Fruit fly (Drosophila melanogaster): Measurements from ENCODE around the gene Phlpp.

Phlpp gene

dm6 chr2L:19051534-19052100 is 7.3 kb upstream of the Phlpp start, which contains the start of gene Rpn3 (continued):
- TF ChIP-seq sima (GFP tag; optimal IDR thresholded peaks at IDR 0.05) (peak; percentile 17), Lim3 (GFP tag; IDR thresholded peaks at IDR 0.05) (peak; percentile 94), Side (GFP tag; optimal IDR thresholded peaks at IDR 0.05) (peak; percentile 83), CG11398 (GFP tag; optimal IDR thresholded peaks at IDR 0.05) (peak; percentile 51), CG5180 (GFP tag; optimal IDR thresholded peaks at IDR 0.05) (no peak), CG2129 (GFP tag; IDR thresholded peaks at IDR 0.05; ENCODE audit: partially characterized antibody) (peak; percentile 28; the same call in 1 of the 2 replicates), CG3847 (GFP tag; IDR thresholded peaks at IDR 0.05) (peak; percentile 67), CG9817 (tag; optimal IDR thresholded peaks at IDR 0.05) (peak; percentile 67), CG5245 (GFP tag; optimal IDR thresholded peaks at IDR 0.05) (peak; percentile 62), stc (GFP tag; IDR thresholded peaks at IDR 0.05) (peak; percentile 73), CG30431 (GFP tag; optimal IDR thresholded peaks at IDR 0.05) (peak; percentile 44), ab (GFP tag; optimal IDR thresholded peaks at IDR 0.05) (peak; percentile 12), CG9876 (GFP tag; optimal IDR thresholded peaks at IDR 0.05) (peak; percentile 64), otp (GFP tag; IDR thresholded peaks at IDR 0.05) (peak; percentile 78), Atf3 (GFP tag; optimal IDR thresholded peaks at IDR 0.05) (peak; percentile 76)

- TF ChIP-seq C15 (GFP tag; IDR thresholded peaks at IDR 0.05) (no peak), CG13775 (GFP tag; optimal IDR thresholded peaks at IDR 0.05) (no peak), CG33557 (GFP tag; optimal IDR thresholded peaks at IDR 0.05) (no peak), Pdp1 (GFP tag; optimal IDR thresholded peaks at IDR 0.05) (no peak), CG12659 (GFP tag; optimal IDR thresholded peaks at IDR 0.05) (peak; percentile 68), HmgZ (tag; optimal IDR thresholded peaks at IDR 0.05) (peak; percentile 15), CTCF (GFP tag; optimal IDR thresholded peaks at IDR 0.05) (peak; percentile 37), HLH3B (GFP tag; IDR thresholded peaks at IDR 0.05) (no peak), CG17361 (GFP tag; IDR thresholded peaks at IDR 0.05) (peak; percentile 23; the same call in 1 of the 3 replicates), stwl (tag; optimal IDR thresholded peaks at IDR 0.05) (peak; percentile 51), Dp (GFP tag; optimal IDR thresholded peaks at IDR 0.05) (peak; percentile 93), ATbp (GFP tag; optimal IDR thresholded peaks at IDR 0.05) (no peak), insv (GFP tag; optimal IDR thresholded peaks at IDR 0.05) (peak in 1 of 2 experiments; percentile 32), rib (GFP tag; IDR thresholded peaks at IDR 0.05) (peak; percentile 69; the same call in 1 of the 2 replicates), CG13287 (GFP tag; IDR thresholded peaks at IDR 0.05; ENCODE audit: partially characterized antibody) (peak; percentile 54), dm (GFP tag; optimal IDR thresholded peaks at IDR 0.05) (peak; percentile 60), kni (GFP tag; optimal IDR thresholded peaks at IDR 0.05) (peak; percentile 92), Sry-δ (GFP tag; optimal IDR thresholded peaks at IDR 0.05) (peak; percentile 52), CG17829 (tag; optimal IDR thresholded peaks at IDR 0.05) (peak; percentile 23), hkb (optimal IDR thresholded peaks at IDR 0.05) (peak; percentile 73), hkb (GFP tag; IDR thresholded peaks at IDR 0.05) (no peak), Sin3A (optimal IDR thresholded peaks at IDR 0.05) (peak; percentile 88), klu (GFP tag; IDR thresholded peaks at IDR 0.05) (peak; percentile 39; the same call in 1 of the 2 replicates), trem (tag; optimal IDR thresholded peaks at IDR 0.05) (peak; percentile 90), CG33213 (GFP tag; optimal IDR thresholded peaks at IDR 0.05) (peak; percentile 35), nom (GFP tag; optimal IDR thresholded peaks at IDR 0.05) (peak; percentile 28), CG9797 (GFP tag; optimal IDR thresholded peaks at IDR 0.05) (peak; percentile 92), MTF-1 (GFP tag; optimal IDR thresholded peaks at IDR 0.05; ENCODE audit: borderline replicate concordance) (peak; percentile 25), z (GFP tag; IDR thresholded peaks at IDR 0.05) (0 out of 3 replicates have a peak, but pooled peaks have one; percentile 14), ftz-f1 (GFP tag; optimal IDR thresholded peaks at IDR 0.05) (peak; percentile 81), CG42726 (GFP tag; IDR thresholded peaks at IDR 0.05; ENCODE audit: partially characterized antibody) (0 out of 2 replicates have a peak, but pooled peaks have one; percentile 21), zen (tag; optimal IDR thresholded peaks at IDR 0.05) (peak; percentile 14), sr (GFP tag; IDR thresholded peaks at IDR 0.05) (peak; percentile 29; the same call in 1 of the 3 replicates), usp (GFP tag; optimal IDR thresholded peaks at IDR 0.05) (no peak)
Observed at dm6 chr2L:19053860-19054515, 4.9 kb upstream of the Phlpp start, which contains the start of gene CG10492. TSS of gene CG10492 (plus strand) at chr2L:19054078.

All from whole organism, embryonic.